Fruit fly (Drosophila melanogaster): ENCODE measurements around the gene abd-A.

abd-A gene

DNA sequence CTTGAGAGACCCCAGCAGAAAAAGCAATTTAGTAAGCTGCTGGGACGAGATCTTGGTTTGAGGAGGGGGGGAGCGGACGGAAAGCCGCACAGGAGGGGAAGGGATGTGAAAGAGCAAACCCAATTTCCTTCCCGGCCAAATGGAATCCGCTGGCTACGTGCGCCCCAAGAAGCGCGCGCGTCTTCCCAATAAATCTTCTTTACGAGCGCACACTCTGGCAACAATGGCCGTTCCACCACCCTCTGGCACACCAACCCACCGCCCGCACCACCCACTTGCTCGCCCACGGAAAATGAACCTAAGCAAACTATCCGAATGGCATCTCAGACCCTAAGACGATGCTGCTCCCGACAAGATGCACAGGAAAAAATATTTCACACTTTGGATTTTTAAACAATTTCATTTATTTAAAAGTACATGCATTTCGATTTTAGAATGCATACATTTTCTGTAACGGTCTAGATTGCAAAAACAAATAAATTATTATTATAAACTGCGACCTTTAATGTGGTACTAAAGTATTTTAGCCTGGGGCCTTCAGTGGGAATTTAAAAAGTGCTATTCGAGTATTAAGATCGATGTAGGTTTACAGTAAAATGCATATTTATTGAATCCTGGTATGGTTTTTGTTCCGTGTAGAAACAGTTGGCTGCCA is 35.8 kb downstream of the abd-A start (continued):
- TF ChIP-seq CG6791 (GFP tag; IDR thresholded peaks at IDR 0.05; ENCODE audit: partially characterized antibody): no peak
- peak; percentile 51 for TF ChIP-seq HHEX (GFP tag; optimal IDR thresholded peaks at IDR 0.05)
- no peak for TF ChIP-seq corto (GFP tag; optimal IDR thresholded peaks at IDR 0.05)
- TF ChIP-seq ash1 (GFP tag; optimal IDR thresholded peaks at IDR 0.05): no peak
- TF ChIP-seq Nf-YC (tag; optimal IDR thresholded peaks at IDR 0.05): peak; percentile 29
- no peak for TF ChIP-seq H15 (GFP tag; IDR thresholded peaks at IDR 0.05)
- no peak for TF ChIP-seq Optix (GFP tag; IDR thresholded peaks at IDR 0.05)
- TF ChIP-seq CG3065 (GFP tag; optimal IDR thresholded peaks at IDR 0.05): no peak
- peak; percentile 56 for TF ChIP-seq D19A (tag; optimal IDR thresholded peaks at IDR 0.05)
- peak; percentile 42; the same call in 1 of the 3 replicates for TF ChIP-seq Dbx (GFP tag; IDR thresholded peaks at IDR 0.05)
- TF ChIP-seq Dip3 (GFP tag; optimal IDR thresholded peaks at IDR 0.05): no peak
- TF ChIP-seq TFAM (GFP tag; optimal IDR thresholded peaks at IDR 0.05): no peak
- no peak for TF ChIP-seq al (GFP tag; IDR thresholded peaks at IDR 0.05)
- no peak for TF ChIP-seq Dref (GFP tag; IDR thresholded peaks at IDR 0.05)
- TF ChIP-seq maf-S (GFP tag; optimal IDR thresholded peaks at IDR 0.05): no peak
- TF ChIP-seq Hey (tag; optimal IDR thresholded peaks at IDR 0.05): no peak
- TF ChIP-seq Asciz (GFP tag; optimal IDR thresholded peaks at IDR 0.05): peak; percentile 42
- TF ChIP-seq CG14050 (GFP tag; IDR thresholded peaks at IDR 0.05): no peak
- peak; percentile 44 for TF ChIP-seq ewg (GFP tag; optimal IDR thresholded peaks at IDR 0.05)
- peak; percentile 26 for TF ChIP-seq gcm (GFP tag; optimal IDR thresholded peaks at IDR 0.05)
- TF ChIP-seq seq (GFP tag; IDR thresholded peaks at IDR 0.05): no peak
- TF ChIP-seq CG4854 (GFP tag; optimal IDR thresholded peaks at IDR 0.05): no peak
- TF ChIP-seq ken (GFP tag; IDR thresholded peaks at IDR 0.05): no peak
- peak; percentile 33 for TF ChIP-seq Nf-YB (GFP tag; optimal IDR thresholded peaks at IDR 0.05)
- TF ChIP-seq Sox100B (GFP tag; optimal IDR thresholded peaks at IDR 0.05): peak; percentile 68
- no peak for TF ChIP-seq CG9797 (GFP tag; optimal IDR thresholded peaks at IDR 0.05)
- TF ChIP-seq CG12236 (GFP tag; optimal IDR thresholded peaks at IDR 0.05): no peak
- TF ChIP-seq CG12071 (GFP tag; optimal IDR thresholded peaks at IDR 0.05): no peak
- TF ChIP-seq Lpt (GFP tag; optimal IDR thresholded peaks at IDR 0.05): no peak
- peak; percentile 2 for TF ChIP-seq cato (GFP tag; optimal IDR thresholded peaks at IDR 0.05; ENCODE audit: borderline replicate concordance)
- no peak for TF ChIP-seq h (optimal IDR thresholded peaks at IDR 0.05)
- TF ChIP-seq CG3995 (GFP tag; optimal IDR thresholded peaks at IDR 0.05): no peak
- TF ChIP-seq CG7963 (GFP tag; IDR thresholded peaks at IDR 0.05; ENCODE audit: partially characterized antibody): no peak
- TF ChIP-seq sqz (GFP tag; optimal IDR thresholded peaks at IDR 0.05): no peak
- peak; percentile 22 for TF ChIP-seq kay (GFP tag; optimal IDR thresholded peaks at IDR 0.05)
- TF ChIP-seq CG12219 (GFP tag; optimal IDR thresholded peaks at IDR 0.05): peak; percentile 27
- no peak; the same call in 1 of the 2 replicates for TF ChIP-seq CG4730 (GFP tag; IDR thresholded peaks at IDR 0.05)
- TF ChIP-seq CG10959 (GFP tag; IDR thresholded peaks at IDR 0.05): no peak
- peak; percentile 81 for TF ChIP-seq CG11504 (tag; optimal IDR thresholded peaks at IDR 0.05)
- no peak for TF ChIP-seq Lim3 (GFP tag; IDR thresholded peaks at IDR 0.05)
- no peak for TF ChIP-seq onecut (GFP tag; IDR thresholded peaks at IDR 0.05)
- no peak for TF ChIP-seq Sry-δ (GFP tag; optimal IDR thresholded peaks at IDR 0.05)
- TF ChIP-seq tgo (GFP tag; IDR thresholded peaks at IDR 0.05): peak; percentile 27; the same call in 1 of the 3 replicates
- no peak for TF ChIP-seq ap (GFP tag; IDR thresholded peaks at IDR 0.05)
- TF ChIP-seq CG8924 (tag; optimal IDR thresholded peaks at IDR 0.05): peak; percentile 74
- peak; percentile 67 for TF ChIP-seq CG2120 (GFP tag; optimal IDR thresholded peaks at IDR 0.05)
- no peak for TF ChIP-seq Drgx (GFP tag; IDR thresholded peaks at IDR 0.05)
- TF ChIP-seq CG9215 (GFP tag; IDR thresholded peaks at IDR 0.05): peak; percentile 31; the same call in 1 of the 2 replicates
- TF ChIP-seq CG7745 (tag; optimal IDR thresholded peaks at IDR 0.05): no peak
- TF ChIP-seq CG7357 (GFP tag; IDR thresholded peaks at IDR 0.05): peak; percentile 47; the same call in 1 of the 3 replicates
- TF ChIP-seq abd-A (tag; optimal IDR thresholded peaks at IDR 0.05): peak; percentile 99
